Fruit fly (Drosophila melanogaster) whole organism, prepupa: ENCODE data around the gene CG15916.
A peak's percentile ranks its signal among the peaks of the same experiment; 100 is the strongest.

ENCODE experiments used
- Blimp-1 ChIP-seq: fragments of 200-800 bp; sonication (Bioruptor generic); optimal IDR thresholded peaks from 3 replicates; lab custom pipeline; 2017; ENCODE audit warnings: missing biosample characterization, missing genetic modification characterization, mild to moderate bottlenecking, moderate library complexity, missing genetic modification reagents
- CG10631 ChIP-seq: fragments of 200-800 bp; sonication (Bioruptor generic); optimal IDR thresholded peaks from 2 replicates; lab custom pipeline; 2016; ENCODE audit warnings: missing biosample characterization, missing genetic modification characterization
- CG10669 ChIP-seq: fragments of 200-800 bp; sonication (Bioruptor generic); optimal IDR thresholded peaks from 3 replicates; lab custom pipeline; 2018; ENCODE audit warnings: missing biosample characterization, mild to moderate bottlenecking, missing genetic modification characterization, moderate library complexity
- CG11294 ChIP-seq: fragments of 200-800 bp; sonication (Bioruptor generic); IDR thresholded peaks from 2 replicates; pipeline ENCODE4 v1.3.6; 2022; ENCODE audit warnings: missing biosample characterization, missing genetic modification characterization
- CG11762 ChIP-seq: fragments of 200-800 bp; sonication (Bioruptor generic); optimal IDR thresholded peaks from 3 replicates; lab custom pipeline; 2016; ENCODE audit warnings: missing biosample characterization, missing genetic modification characterization; ENCODE audit not compliant: insufficient read depth
- CG15336 ChIP-seq: fragments of 200-800 bp; sonication (Bioruptor generic); IDR thresholded peaks from 2 replicates; pipeline ENCODE4 v1.3.6; 2022; ENCODE audit warnings: missing biosample characterization, missing genetic modification characterization
- CG1621 ChIP-seq: fragments of 200-800 bp; sonication (Bioruptor generic); optimal IDR thresholded peaks from 3 replicates; lab custom pipeline; 2018; ENCODE audit warnings: missing biosample characterization, mild to moderate bottlenecking, missing genetic modification characterization
- CG16779 ChIP-seq: fragments of 200-800 bp; sonication (Bioruptor generic); optimal IDR thresholded peaks from 3 replicates; lab custom pipeline; 2017; ENCODE audit warnings: missing biosample characterization, mild to moderate bottlenecking, missing genetic modification characterization
- CG31627 ChIP-seq: fragments of 200-800 bp; sonication (Bioruptor generic); optimal IDR thresholded peaks from 3 replicates; lab custom pipeline; 2016; ENCODE audit warnings: missing biosample characterization, missing genetic modification characterization
- CG32006 ChIP-seq: fragments of 200-800 bp; sonication (Bioruptor generic); optimal IDR thresholded peaks from 3 replicates; lab custom pipeline; 2017; ENCODE audit warnings: missing biosample characterization, mild to moderate bottlenecking, missing genetic modification characterization
- CG3919 ChIP-seq: fragments of 200-800 bp; sonication (Bioruptor generic); optimal IDR thresholded peaks from 3 replicates; lab custom pipeline; 2016; ENCODE audit warnings: missing biosample characterization, missing genetic modification characterization
- CG4318 ChIP-seq: fragments of 200-800 bp; sonication (Bioruptor generic); optimal IDR thresholded peaks from 3 replicates; lab custom pipeline; 2017; ENCODE audit warnings: missing biosample characterization, mild to moderate bottlenecking, missing genetic modification characterization
- CG6276 ChIP-seq: fragments of 200-800 bp; sonication (Bioruptor generic); optimal IDR thresholded peaks from 2 replicates; lab custom pipeline; 2017; ENCODE audit warnings: missing biosample characterization, mild to moderate bottlenecking, missing genetic modification characterization
- CG6854 ChIP-seq: fragments of 200-800 bp; sonication (Bioruptor generic); optimal IDR thresholded peaks from 2 replicates; lab custom pipeline; 2017; ENCODE audit warnings: missing biosample characterization, mild to moderate bottlenecking, missing genetic modification characterization
- CG8319 ChIP-seq: fragments of 200-800 bp; sonication (Bioruptor generic); optimal IDR thresholded peaks from 3 replicates; lab custom pipeline; 2016; ENCODE audit warnings: missing biosample characterization, missing genetic modification characterization
- CG8632 ChIP-seq: fragments of 200-800 bp; sonication (Bioruptor generic); optimal IDR thresholded peaks from 3 replicates; lab custom pipeline; 2016; ENCODE audit warnings: missing biosample characterization, missing genetic modification characterization
- Eip75B ChIP-seq: fragments of 200-800 bp; sonication (Bioruptor generic); optimal IDR thresholded peaks from 3 replicates; lab custom pipeline; 2016; ENCODE audit warnings: missing biosample characterization, missing genetic modification characterization
- Eip93F ChIP-seq: fragments of 200-800 bp; sonication (Bioruptor generic); optimal IDR thresholded peaks from 2 replicates; lab custom pipeline; 2016; ENCODE audit warnings: missing biosample characterization, mild to moderate bottlenecking, missing genetic modification characterization
- Ets21C ChIP-seq: fragments of 200-800 bp; sonication (Bioruptor generic); optimal IDR thresholded peaks from 3 replicates; lab custom pipeline; 2016; ENCODE audit warnings: missing biosample characterization, missing genetic modification characterization
- Ets96B ChIP-seq: fragments of 200-800 bp; optimal IDR thresholded peaks from 2 replicates; lab custom pipeline; 2019; ENCODE audit warnings: missing biosample characterization, mild to moderate bottlenecking, missing genetic modification characterization, moderate library complexity
- Hr38 ChIP-seq: sonication (Bioruptor generic); optimal IDR thresholded peaks from 2 replicates; lab custom pipeline; 2016; ENCODE audit warnings: missing biosample characterization, missing genetic modification characterization
- Hr39 ChIP-seq: fragments of 200-800 bp; sonication (Bioruptor generic); optimal IDR thresholded peaks from 2 replicates; lab custom pipeline; 2016; ENCODE audit warnings: missing biosample characterization, missing genetic modification characterization
- Hr4 ChIP-seq: fragments of 200-800 bp; sonication (Bioruptor generic); optimal IDR thresholded peaks from 3 replicates; lab custom pipeline; 2016; ENCODE audit warnings: missing biosample characterization, missing genetic modification characterization
- Lpt ChIP-seq: fragments of 200-800 bp; sonication (Bioruptor generic); optimal IDR thresholded peaks from 3 replicates; lab custom pipeline; 2016; ENCODE audit warnings: missing biosample characterization, missing genetic modification characterization
- Smox ChIP-seq: fragments of 200-800 bp; sonication (Bioruptor generic); optimal IDR thresholded peaks from 3 replicates; lab custom pipeline; 2016; ENCODE audit warnings: missing biosample characterization, missing genetic modification characterization
- Sox102F ChIP-seq: fragments of 200-800 bp; sonication (Bioruptor generic); optimal IDR thresholded peaks from 2 replicates; lab custom pipeline; 2016; ENCODE audit warnings: missing biosample characterization, mild to moderate bottlenecking, missing genetic modification characterization
- Sox14 ChIP-seq: fragments of 200-800 bp; sonication (Bioruptor generic); optimal IDR thresholded peaks from 3 replicates; lab custom pipeline; 2016; ENCODE audit warnings: missing biosample characterization, missing genetic modification characterization
- Sox15 ChIP-seq: fragments of 200-800 bp; sonication (Bioruptor generic); optimal IDR thresholded peaks from 3 replicates; lab custom pipeline; 2016; ENCODE audit warnings: missing biosample characterization, missing genetic modification characterization
- achi ChIP-seq: fragments of 200-800 bp; sonication (Bioruptor generic); optimal IDR thresholded peaks from 3 replicates; lab custom pipeline; 2016; ENCODE audit warnings: missing biosample characterization, missing genetic modification characterization
- cyc ChIP-seq: fragments of 200-800 bp; sonication (Bioruptor generic); optimal IDR thresholded peaks from 3 replicates; lab custom pipeline; 2016; ENCODE audit warnings: missing biosample characterization, missing genetic modification characterization
- dac ChIP-seq: fragments of 200-800 bp; sonication (Bioruptor generic); optimal IDR thresholded peaks from 2 replicates; lab custom pipeline; 2017; ENCODE audit warnings: missing biosample characterization, mild to moderate bottlenecking, missing genetic modification characterization
- dsx ChIP-seq: fragments of 200-800 bp; optimal IDR thresholded peaks from 3 replicates; lab custom pipeline; 2019; ENCODE audit warnings: missing biosample characterization, mild to moderate bottlenecking, missing genetic modification characterization, moderate library complexity; ENCODE audit not compliant: poor library complexity, severe bottlenecking
- fd59A ChIP-seq: fragments of 200-800 bp; sonication (Bioruptor generic); optimal IDR thresholded peaks from 2 replicates; lab custom pipeline; 2017; ENCODE audit warnings: missing biosample characterization, mild to moderate bottlenecking, missing genetic modification characterization, missing genetic modification reagents
- fkh ChIP-seq: fragments of 200-800 bp; sonication (Bioruptor generic); optimal IDR thresholded peaks from 3 replicates; lab custom pipeline; 2017; ENCODE audit warnings: missing biosample characterization, mild to moderate bottlenecking, missing genetic modification characterization, moderate library complexity
- salr ChIP-seq, 2 experiments: fragments of 200-800 bp; sonication (Bioruptor generic); optimal IDR thresholded peaks; 3 replicates each; lab custom pipeline; 2016 to 2018; ENCODE audit warnings: missing biosample characterization in 2 of 2, missing genetic modification characterization in 2 of 2, mild to moderate bottlenecking in 1 of 2
- spab ChIP-seq: fragments of 200-800 bp; sonication (Bioruptor generic); optimal IDR thresholded peaks from 2 replicates; lab custom pipeline; 2017; ENCODE audit warnings: missing biosample characterization, mild to moderate bottlenecking, missing genetic modification characterization, missing genetic modification reagents
- ss ChIP-seq, 2 experiments: fragments of 200-800 bp; sonication (Bioruptor generic); optimal IDR thresholded peaks; 2 replicates in 1 of 2; 3 replicates in 1 of 2; lab custom pipeline; 2017 to 2018; ENCODE audit warnings: mild to moderate bottlenecking in 2 of 2, missing biosample characterization in 2 of 2, missing genetic modification characterization in 2 of 2, moderate library complexity in 1 of 2
- svp ChIP-seq: fragments of 200-800 bp; sonication (Bioruptor generic); peaks from one replicate; lab custom pipeline; 2016; ENCODE audit warnings: missing biosample characterization, missing genetic modification characterization
- topi ChIP-seq: fragments of 200-800 bp; sonication (Bioruptor generic); optimal IDR thresholded peaks from 3 replicates; lab custom pipeline; 2016; ENCODE audit warnings: missing biosample characterization, missing genetic modification characterization
- vri ChIP-seq: fragments of 200-800 bp; sonication (Bioruptor generic); optimal IDR thresholded peaks from 3 replicates; lab custom pipeline; 2016; ENCODE audit warnings: missing biosample characterization, mild to moderate bottlenecking, missing genetic modification characterization

Gene CG15916

DNA sequence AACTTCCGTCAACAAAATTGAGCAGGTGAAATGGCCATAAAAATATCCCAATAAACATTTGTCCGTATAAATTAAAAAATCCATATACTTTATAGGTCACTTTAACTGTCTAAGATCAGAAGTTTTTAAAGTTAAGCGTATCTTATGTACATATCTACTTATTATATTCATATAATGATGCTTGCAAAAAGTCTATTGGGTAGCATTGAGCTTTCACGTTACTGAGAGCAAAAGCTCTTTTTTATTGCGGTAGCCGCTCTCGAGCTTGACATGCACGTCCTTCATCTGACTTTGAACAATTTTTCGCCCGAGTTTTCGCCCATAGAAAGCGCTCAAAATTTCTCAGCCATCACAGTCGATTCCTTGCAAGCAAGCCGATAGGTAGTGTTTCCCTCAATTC lies 22.5 kb upstream of the CG15916 start, which contains the start of gene Gapdh2 (continued):
- TF ChIP-seq CG16779 (peak; percentile 99), Sox15 (GFP tag; lab: Kevin White, UChicago) (peak; percentile 97), fkh (GFP tag; lab: Kevin White, UChicago) (peak; percentile 96), Lpt (peak; percentile 100), fd59A (GFP tag; lab: Kevin White, UChicago) (peak; percentile 98), Hr38 (GFP tag; lab: Kevin White, UChicago) (peak; percentile 42), CG10631 (GFP tag; lab: Kevin White, UChicago) (peak; percentile 99), CG1621 (tag; lab: Kevin White, UChicago) (peak; percentile 99), CG11294 (peak; percentile 99), ss (GFP tag; optimal IDR thresholded peaks at IDR 0.05; lab: Kevin White, UChicago) (peak; percentile 100), cyc (GFP tag; lab: Kevin White, UChicago) (peak; percentile 99), Ets21C (peak; percentile 98), CG3919 (GFP tag; lab: Kevin White, UChicago) (peak; percentile 99), Eip75B (GFP tag; lab: Kevin White, UChicago) (peak; percentile 99), spab (GFP tag; lab: Kevin White, UChicago) (peak; percentile 99), Hr4 (GFP tag; lab: Kevin White, UChicago) (peak; percentile 99), CG8632 (peak; percentile 100), CG4318 (GFP tag; lab: Kevin White, UChicago) (peak; percentile 96), CG32006 (peak; percentile 99), Sox14 (GFP tag; lab: Kevin White, UChicago) (peak; percentile 99), CG6854 (GFP tag; lab: Kevin White, UChicago) (peak; percentile 99), dsx (GFP tag; lab: Kevin White, UChicago) (peak; percentile 99), CG11762 (GFP tag; lab: Kevin White, UChicago) (peak; percentile 99), CG8319 (GFP tag; lab: Kevin White, UChicago) (peak; percentile 99), Smox (peak; percentile 100), Ets96B (tag; lab: Kevin White, UChicago) (peak; percentile 100), Blimp-1 (GFP tag; lab: Kevin White, UChicago) (peak; percentile 98)

DNA sequence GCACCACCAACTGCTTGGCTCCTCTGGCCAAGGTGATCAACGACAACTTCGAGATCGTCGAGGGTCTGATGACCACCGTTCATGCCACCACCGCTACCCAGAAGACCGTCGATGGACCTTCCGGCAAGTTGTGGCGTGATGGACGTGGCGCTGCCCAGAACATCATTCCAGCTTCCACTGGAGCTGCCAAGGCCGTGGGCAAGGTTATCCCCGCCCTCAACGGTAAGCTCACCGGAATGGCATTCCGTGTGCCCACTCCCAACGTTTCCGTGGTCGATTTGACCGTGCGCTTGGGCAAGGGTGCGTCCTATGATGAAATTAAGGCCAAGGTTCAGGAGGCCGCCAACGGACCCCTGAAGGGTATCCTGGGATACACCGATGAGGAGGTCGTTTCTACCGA lies 21.6 kb upstream of the CG15916 start:
- TF ChIP-seq CG10631 (GFP tag; lab: Kevin White, UChicago) (no peak), achi (GFP tag; lab: Kevin White, UChicago) (no peak), fd59A (GFP tag; lab: Kevin White, UChicago) (no peak), Eip93F (no peak), Blimp-1 (GFP tag; lab: Kevin White, UChicago) (no peak), CG6276 (GFP tag; lab: Kevin White, UChicago) (no peak), Sox102F (GFP tag; lab: Kevin White, UChicago) (no peak), dac (no peak)
- TF ChIP-seq, all 60 proteins: peak for 0

DNA sequence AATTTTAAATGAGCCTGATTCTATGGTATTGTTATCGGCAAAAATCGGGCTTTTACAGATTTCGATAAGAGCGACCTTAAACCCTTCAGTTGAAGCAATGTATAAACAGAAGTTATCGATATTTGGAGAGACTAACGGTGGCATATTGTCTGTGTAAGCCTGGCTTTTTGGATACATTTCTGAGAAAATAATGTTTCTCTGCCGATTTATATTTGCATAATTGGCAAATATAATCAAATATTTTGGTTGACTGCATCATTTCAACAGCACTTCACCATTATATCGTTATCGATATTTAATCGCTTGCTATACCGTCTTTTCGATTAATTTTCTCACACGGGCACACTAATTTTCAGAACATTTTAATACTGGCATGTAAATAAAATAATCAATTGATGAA lies 20.5 kb upstream of the CG15916 start, which contains the start of gene CG16952:
Gene CG16952 (plus strand): TSS at position 341 of the 400 bp plus-strand sequence.
- TF ChIP-seq CG10669 (GFP tag; lab: Kevin White, UChicago) (no peak), CG15336 (GFP tag; lab: Robert Waterston, UW) (no peak), CG31627 (GFP tag; lab: Kevin White, UChicago) (peak; percentile 17), CG4318 (GFP tag; lab: Kevin White, UChicago) (no peak), topi (peak; percentile 0), vri (GFP tag; lab: Kevin White, UChicago) (peak; percentile 29), salr (GFP tag; optimal IDR thresholded peaks at IDR 0.05; lab: Kevin White, UChicago) (no peak), Hr39 (no peak), svp (GFP tag; lab: Kevin White, UChicago) (peak; percentile 81), Hr4 (GFP tag; lab: Kevin White, UChicago) (no peak), fkh (GFP tag; lab: Kevin White, UChicago) (peak; percentile 49), Hr38 (GFP tag; lab: Kevin White, UChicago) (no peak), Sox14 (GFP tag; lab: Kevin White, UChicago) (peak; percentile 32)
